Fruit fly (Drosophila melanogaster): Measurements from ENCODE around the gene CG17928.

CG17928 gene

dm6 chr2L:16842505-16842904 is 51.1 kb downstream of the CG17928 start:
- TF ChIP-seq CG11762 (GFP tag; optimal IDR thresholded peaks at IDR 0.05; ENCODE audit: insufficient read depth) (no peak), CG34406 (GFP tag; optimal IDR thresholded peaks at IDR 0.05) (peak; percentile 42), Hr39 (GFP tag; optimal IDR thresholded peaks at IDR 0.05) (peak; percentile 52), spab (GFP tag; optimal IDR thresholded peaks at IDR 0.05) (peak; percentile 10), CG11294 (GFP tag; IDR thresholded peaks at IDR 0.05) (no peak), CG10631 (GFP tag; optimal IDR thresholded peaks at IDR 0.05) (peak; percentile 49), CG4318 (GFP tag; optimal IDR thresholded peaks at IDR 0.05) (no peak), dsx (GFP tag; optimal IDR thresholded peaks at IDR 0.05; ENCODE audit: poor library complexity, severe bottlenecking) (no peak), CG8319 (GFP tag; optimal IDR thresholded peaks at IDR 0.05) (no peak), Ets21C (GFP tag; optimal IDR thresholded peaks at IDR 0.05) (peak; percentile 23), CG10669 (GFP tag; optimal IDR thresholded peaks at IDR 0.05) (no peak), OdsH (GFP tag; optimal IDR thresholded peaks at IDR 0.05) (peak; percentile 11), CG6276 (GFP tag; optimal IDR thresholded peaks at IDR 0.05) (no peak), Eip75B (GFP tag; optimal IDR thresholded peaks at IDR 0.05) (peak; percentile 44), Blimp-1 (GFP tag; optimal IDR thresholded peaks at IDR 0.05) (no peak), CG15336 (GFP tag; IDR thresholded peaks at IDR 0.05) (no peak), net (GFP tag; optimal IDR thresholded peaks at IDR 0.05) (peak; percentile 29), Sox14 (GFP tag; optimal IDR thresholded peaks at IDR 0.05) (peak; percentile 33), Eip78C (GFP tag) (peak; percentile 90), CG16779 (tag; optimal IDR thresholded peaks at IDR 0.05) (no peak), Sox102F (GFP tag; optimal IDR thresholded peaks at IDR 0.05) (peak; percentile 60), CG31627 (GFP tag; optimal IDR thresholded peaks at IDR 0.05) (peak; percentile 48), CG8632 (GFP tag; optimal IDR thresholded peaks at IDR 0.05) (peak; percentile 25), Eip93F (GFP tag; optimal IDR thresholded peaks at IDR 0.05) (no peak), CG11902 (GFP tag; optimal IDR thresholded peaks at IDR 0.05) (peak; percentile 17), fd85E (GFP tag; optimal IDR thresholded peaks at IDR 0.05) (no peak), esn (GFP tag; optimal IDR thresholded peaks at IDR 0.05) (peak; percentile 70), Gug (GFP tag; IDR thresholded peaks at IDR 0.05) (no peak), achi (GFP tag; optimal IDR thresholded peaks at IDR 0.05) (peak; percentile 42), fd59A (GFP tag; optimal IDR thresholded peaks at IDR 0.05) (no peak), fkh (GFP tag; optimal IDR thresholded peaks at IDR 0.05) (no peak), Lpt (GFP tag; optimal IDR thresholded peaks at IDR 0.05) (no peak), CG3032 (tag; optimal IDR thresholded peaks at IDR 0.05) (no peak), CG9139 (GFP tag; optimal IDR thresholded peaks at IDR 0.05) (no peak), Met (GFP tag; optimal IDR thresholded peaks at IDR 0.05) (peak; percentile 59), acj6 (GFP tag; optimal IDR thresholded peaks at IDR 0.05) (peak; percentile 44), Sox15 (GFP tag; optimal IDR thresholded peaks at IDR 0.05) (no peak), Hr4 (GFP tag; optimal IDR thresholded peaks at IDR 0.05) (peak; percentile 57), ss (GFP tag; optimal IDR thresholded peaks at IDR 0.05) (no peak), cyc (GFP tag; optimal IDR thresholded peaks at IDR 0.05) (peak; percentile 11), CG32006 (GFP tag; optimal IDR thresholded peaks at IDR 0.05) (peak; percentile 66), CG3919 (GFP tag; optimal IDR thresholded peaks at IDR 0.05) (no peak), svp (GFP tag) (peak; percentile 74), salr (GFP tag; optimal IDR thresholded peaks at IDR 0.05) (no peak), CG6792 (GFP tag; optimal IDR thresholded peaks at IDR 0.05) (peak; percentile 21), Ets96B (tag; optimal IDR thresholded peaks at IDR 0.05) (no peak), topi (GFP tag; optimal IDR thresholded peaks at IDR 0.05) (peak; percentile 47), CG6854 (GFP tag; optimal IDR thresholded peaks at IDR 0.05) (no peak), Hr38 (GFP tag; optimal IDR thresholded peaks at IDR 0.05) (no peak), pdm3 (GFP tag; optimal IDR thresholded peaks at IDR 0.05) (peak; percentile 54), eg (GFP tag; IDR thresholded peaks at IDR 0.05) (no peak), CG7368 (GFP tag; optimal IDR thresholded peaks at IDR 0.05) (no peak), CG6163 (GFP tag; IDR thresholded peaks at IDR 0.05) (no peak)
